Fruit fly (Drosophila melanogaster) whole organism, embryonic: ENCODE results near the gene CG11164.

Experiments used
- Bgb ChIP-seq: fragments of 200-800 bp; sonication (Bioruptor generic); IDR thresholded peaks from 2 replicates; pipeline ENCODE4 v1.3.6; 2022; ENCODE audit warnings: missing biosample characterization, missing genetic modification characterization; ENCODE audit not compliant: partially characterized antibody
- CG10209 ChIP-seq: fragments of 200-800 bp; sonication (Bioruptor generic); optimal IDR thresholded peaks from 3 replicates; lab custom pipeline; 2017; ENCODE audit warnings: missing biosample characterization, mild to moderate bottlenecking, missing genetic modification characterization, missing genetic modification reagents
- CG10267 ChIP-seq: fragments of 200-800 bp; sonication (Bioruptor generic); optimal IDR thresholded peaks from 2 replicates; lab custom pipeline; 2018; ENCODE audit warnings: missing biosample characterization, mild to moderate bottlenecking, missing genetic modification characterization, moderate library complexity
- CG12219 ChIP-seq: fragments of 200-800 bp; sonication (Bioruptor generic); optimal IDR thresholded peaks from 3 replicates; lab custom pipeline; 2018; ENCODE audit warnings: missing biosample characterization, mild to moderate bottlenecking, missing genetic modification characterization
- CG12236 ChIP-seq: fragments of 200-800 bp; sonication (Bioruptor generic); optimal IDR thresholded peaks from 2 replicates; lab custom pipeline; 2016; ENCODE audit warnings: missing biosample characterization, missing genetic modification characterization
- CG12391 ChIP-seq: fragments of 200-800 bp; sonication (Bioruptor generic); optimal IDR thresholded peaks from 3 replicates; lab custom pipeline; 2018; ENCODE audit warnings: missing biosample characterization, mild to moderate bottlenecking, missing genetic modification characterization, moderate library complexity
- CG13424 ChIP-seq: fragments of 200-800 bp; sonication (Bioruptor generic); optimal IDR thresholded peaks from 2 replicates; lab custom pipeline; 2019; ENCODE audit warnings: missing biosample characterization, mild to moderate bottlenecking, missing genetic modification characterization, moderate library complexity
- CG13894 ChIP-seq: fragments of 200-800 bp; sonication (Bioruptor generic); optimal IDR thresholded peaks from 3 replicates; lab custom pipeline; 2018; ENCODE audit warnings: missing biosample characterization, mild to moderate bottlenecking, missing genetic modification characterization, moderate library complexity
- CG15479 ChIP-seq: fragments of 200-800 bp; sonication (Bioruptor generic); optimal IDR thresholded peaks from 3 replicates; lab custom pipeline; 2019; ENCODE audit warnings: missing biosample characterization, mild to moderate bottlenecking, missing genetic modification characterization, moderate library complexity
- CG31441 ChIP-seq: fragments of 200-800 bp; sonication (Bioruptor generic); IDR thresholded peaks from 2 replicates; pipeline ENCODE4 v1.3.6; 2022; ENCODE audit warnings: missing biosample characterization, missing genetic modification characterization
- CG3726 ChIP-seq: fragments of 200-800 bp; sonication (Bioruptor generic); IDR thresholded peaks from 3 replicates; pipeline ENCODE4, ENCODE4 v1.3.6; 2022; ENCODE audit warnings: missing biosample characterization, missing genetic modification characterization
- CG4360 ChIP-seq: fragments of 200-800 bp; sonication (Bioruptor generic); IDR thresholded peaks from 2 replicates; pipeline ENCODE4 v1.3.6; 2022; ENCODE audit warnings: missing biosample characterization, missing genetic modification characterization
- CG4730 ChIP-seq: fragments of 200-800 bp; sonication (Bioruptor generic); IDR thresholded peaks from 2 replicates; pipeline ENCODE4 v1.3.6; 2022; ENCODE audit warnings: missing biosample characterization, missing genetic modification characterization
- CG4854 ChIP-seq: fragments of 200-800 bp; sonication (Bioruptor generic); optimal IDR thresholded peaks from 2 replicates; lab custom pipeline; 2016; ENCODE audit warnings: missing biosample characterization, missing genetic modification characterization, inconsistent platforms
- CG6654 ChIP-seq: fragments of 200-800 bp; sonication (Bioruptor generic); optimal IDR thresholded peaks from 2 replicates; lab custom pipeline; 2017; ENCODE audit warnings: missing biosample characterization, mild to moderate bottlenecking, missing genetic modification characterization
- CG7745 ChIP-seq: fragments of 200-800 bp; sonication (Bioruptor generic); optimal IDR thresholded peaks from 2 replicates; lab custom pipeline; 2018; ENCODE audit warnings: missing biosample characterization, mild to moderate bottlenecking, missing genetic modification characterization, moderate library complexity
- CG8290 ChIP-seq, 3 experiments: fragments of 200-800 bp; sonication (Bioruptor generic); optimal IDR thresholded peaks; 2 replicates each; lab custom pipeline; 2016 to 2019; ENCODE audit warnings: missing biosample characterization in 3 of 3, missing genetic modification characterization in 3 of 3, mild to moderate bottlenecking in 2 of 3, moderate library complexity in 1 of 3
- CG8359 ChIP-seq: fragments of 200-800 bp; sonication (Bioruptor generic); optimal IDR thresholded peaks from 2 replicates; lab custom pipeline; 2017; ENCODE audit warnings: missing biosample characterization, mild to moderate bottlenecking, missing genetic modification characterization, borderline replicate concordance
- CTCF ChIP-seq: fragments of 200-800 bp; sonication (Bioruptor generic); optimal IDR thresholded peaks from 2 replicates; lab custom pipeline; 2017; ENCODE audit warnings: missing biosample characterization, mild to moderate bottlenecking, missing genetic modification characterization, moderate library complexity
- D ChIP-seq, 2 experiments: fragments of 200-800 bp in 1 of 2; fragments of >200 bp in 1 of 2; sonication (Bioruptor generic) in 1 of 2; optimal IDR thresholded peaks; 2 replicates in 1 of 2; 3 replicates in 1 of 2; lab custom pipeline; 2017; ENCODE audit warnings: mild to moderate bottlenecking in 1 of 2, missing biosample characterization in 1 of 2, missing genetic modification characterization in 1 of 2, missing genetic modification reagents in 1 of 2
- Dad ChIP-seq: fragments of 200-800 bp; sonication (Bioruptor generic); optimal IDR thresholded peaks from 3 replicates; lab custom pipeline; 2016; ENCODE audit warnings: missing biosample characterization, missing genetic modification characterization
- Fer1 ChIP-seq: fragments of 200-800 bp; sonication (Bioruptor generic); optimal IDR thresholded peaks from 2 replicates; lab custom pipeline; 2017; ENCODE audit warnings: missing biosample characterization, mild to moderate bottlenecking, missing genetic modification characterization
- HLH4C ChIP-seq: fragments of 200-800 bp; sonication (Bioruptor generic); IDR thresholded peaks from 3 replicates; pipeline ENCODE4 v1.3.6; 2022; ENCODE audit warnings: missing biosample characterization, missing genetic modification characterization; ENCODE audit not compliant: partially characterized antibody
- HLH54F ChIP-seq: fragments of 200-800 bp; sonication (Bioruptor generic); optimal IDR thresholded peaks from 3 replicates; lab custom pipeline; 2016; ENCODE audit warnings: missing biosample characterization, missing genetic modification characterization
- Hr39 ChIP-seq: fragments of >200 bp; optimal IDR thresholded peaks from 2 replicates; lab custom pipeline; 2017
- Lim3 ChIP-seq: fragments of 200-800 bp; sonication (Bioruptor generic); IDR thresholded peaks from 2 replicates; pipeline ENCODE4 v1.3.6; 2022; ENCODE audit warnings: missing biosample characterization, missing genetic modification characterization
- Neu2 ChIP-seq: fragments of 200-800 bp; sonication (Bioruptor generic); optimal IDR thresholded peaks from 3 replicates; lab custom pipeline; 2016; ENCODE audit warnings: missing biosample characterization, missing genetic modification characterization, borderline replicate concordance
- Sry-β ChIP-seq: fragments of 200-800 bp; sonication (Bioruptor generic); optimal IDR thresholded peaks from 2 replicates; lab custom pipeline; 2018; ENCODE audit warnings: missing biosample characterization, mild to moderate bottlenecking, missing genetic modification characterization, moderate library complexity
- Sry-δ ChIP-seq: fragments of 200-800 bp; sonication (Bioruptor generic); optimal IDR thresholded peaks from 2 replicates; lab custom pipeline; 2016; ENCODE audit warnings: missing biosample characterization, missing genetic modification characterization
- ap ChIP-seq: fragments of 200-800 bp; sonication (Bioruptor generic); IDR thresholded peaks from 2 replicates; pipeline ENCODE4 v1.3.6; 2022; ENCODE audit warnings: missing biosample characterization, missing genetic modification characterization
- az2 ChIP-seq: fragments of 200-800 bp; sonication (Bioruptor generic); optimal IDR thresholded peaks from 3 replicates; lab custom pipeline; 2016; ENCODE audit warnings: missing biosample characterization, missing genetic modification characterization
- bbx ChIP-seq: fragments of 200-800 bp; sonication (Bioruptor generic); IDR thresholded peaks from 2 replicates; pipeline ENCODE4 v1.3.6; 2022; ENCODE audit warnings: missing biosample characterization, missing genetic modification characterization; ENCODE audit not compliant: partially characterized antibody
- crol ChIP-seq: fragments of 200-800 bp; sonication (Bioruptor generic); IDR thresholded peaks from 2 replicates; pipeline ENCODE4 v1.3.6; 2022; ENCODE audit warnings: missing biosample characterization, missing genetic modification characterization
- esg ChIP-seq: fragments of 200-800 bp; sonication (Bioruptor generic); conservative IDR thresholded peaks from 2 replicates; pipeline ENCODE4 v1.3.6; 2022; ENCODE audit warnings: missing biosample characterization, missing genetic modification characterization
- gsb ChIP-seq: fragments of 200-800 bp; sonication (Bioruptor generic); IDR thresholded peaks from 2 replicates; pipeline ENCODE4 v1.3.6; 2022; ENCODE audit warnings: missing biosample characterization, missing genetic modification characterization
- ind ChIP-seq: fragments of 200-800 bp; sonication (Bioruptor generic); optimal IDR thresholded peaks from 3 replicates; lab custom pipeline; 2016; ENCODE audit warnings: missing biosample characterization, missing genetic modification characterization
- lilli ChIP-seq: fragments of 200-800 bp; sonication (Bioruptor generic); optimal IDR thresholded peaks from 3 replicates; lab custom pipeline; 2016; ENCODE audit warnings: missing biosample characterization, missing genetic modification characterization
- lmd ChIP-seq: fragments of 200-800 bp; sonication (Bioruptor generic); IDR thresholded peaks from 2 replicates; pipeline ENCODE4 v1.3.6; 2022; ENCODE audit warnings: missing biosample characterization, missing genetic modification characterization
- mirr ChIP-seq: fragments of 200-800 bp; sonication (Bioruptor generic); optimal IDR thresholded peaks from 3 replicates; lab custom pipeline; 2018; ENCODE audit warnings: missing biosample characterization, mild to moderate bottlenecking, missing genetic modification characterization
- phol ChIP-seq: fragments of 200-800 bp; sonication (Bioruptor generic); optimal IDR thresholded peaks from 3 replicates; lab custom pipeline; 2018; ENCODE audit warnings: missing biosample characterization, mild to moderate bottlenecking, missing genetic modification characterization, moderate library complexity
- salm ChIP-seq: fragments of 200-800 bp; sonication (Bioruptor generic); optimal IDR thresholded peaks from 2 replicates; lab custom pipeline; 2018; ENCODE audit warnings: missing biosample characterization, mild to moderate bottlenecking, missing genetic modification characterization
- schlank ChIP-seq: fragments of 200-800 bp; sonication (Bioruptor generic); optimal IDR thresholded peaks from 2 replicates; lab custom pipeline; 2018; ENCODE audit warnings: missing biosample characterization, mild to moderate bottlenecking, missing genetic modification characterization
- scrt ChIP-seq: fragments of 200-800 bp; sonication (Bioruptor generic); optimal IDR thresholded peaks from 2 replicates; lab custom pipeline; 2018; ENCODE audit warnings: missing biosample characterization, mild to moderate bottlenecking, missing genetic modification characterization, moderate library complexity
- stwl ChIP-seq: fragments of 200-800 bp; sonication (Bioruptor generic); optimal IDR thresholded peaks from 3 replicates; lab custom pipeline; 2018; ENCODE audit warnings: missing biosample characterization, mild to moderate bottlenecking, missing genetic modification characterization, moderate library complexity
- trem ChIP-seq: fragments of 200-800 bp; optimal IDR thresholded peaks from 3 replicates; lab custom pipeline; 2019; ENCODE audit warnings: missing biosample characterization, mild to moderate bottlenecking, missing genetic modification characterization, moderate library complexity
- ttk ChIP-seq: fragments of 200-800 bp; sonication (Bioruptor generic); IDR thresholded peaks from 2 replicates; pipeline ENCODE4 v2.1.2; 2022; ENCODE audit warnings: missing biosample characterization, missing genetic modification characterization
- wek ChIP-seq: fragments of 200-800 bp; sonication (Bioruptor generic); optimal IDR thresholded peaks from 3 replicates; lab custom pipeline; 2018; ENCODE audit warnings: missing biosample characterization, mild to moderate bottlenecking, missing genetic modification characterization, moderate library complexity
- zen ChIP-seq: fragments of 200-800 bp; sonication (Bioruptor generic); optimal IDR thresholded peaks from 3 replicates; lab custom pipeline; 2018; ENCODE audit warnings: missing biosample characterization, mild to moderate bottlenecking, missing genetic modification characterization, moderate library complexity

CG11164 gene

dm6 chrX:13639998-13640691 is 27.7 kb upstream of the CG11164 start (continued):
- peak; percentile 96 for TF ChIP-seq schlank (tag; lab: Kevin White, UChicago)
- TF ChIP-seq Dad (GFP tag; lab: Kevin White, UChicago): peak; percentile 98
- TF ChIP-seq Lim3: peak; percentile 97
- TF ChIP-seq CG12236 (GFP tag; lab: Kevin White, UChicago): peak; percentile 99
- TF ChIP-seq CG4730 (GFP tag; lab: Robert Waterston, UW): peak; percentile 99
- TF ChIP-seq az2 (GFP tag; lab: Kevin White, UChicago): peak; percentile 99
- peak; percentile 100 for TF ChIP-seq CG12219 (GFP tag; lab: Kevin White, UChicago)
- peak; percentile 77 for TF ChIP-seq CTCF (GFP tag; lab: Kevin White, UChicago)
- peak; percentile 99 for TF ChIP-seq CG12391
- TF ChIP-seq CG8290 (GFP tag; optimal IDR thresholded peaks at IDR 0.05; lab: Kevin White, UChicago): peak; percentile 98
- peak; percentile 91 to 99 for TF ChIP-seq CG8290 (tag; optimal IDR thresholded peaks at IDR 0.05; lab: Kevin White, UChicago)
- peak; percentile 99 for TF ChIP-seq CG10209
- peak; percentile 98 for TF ChIP-seq phol (tag; lab: Kevin White, UChicago)
- peak; percentile 98 for TF ChIP-seq ap (GFP tag; lab: Robert Waterston, UW)
- TF ChIP-seq Sry-β (GFP tag; lab: Kevin White, UChicago): peak; percentile 72
- peak; percentile 66 for TF ChIP-seq HLH4C (GFP tag; lab: Robert Waterston, UW)
- peak; percentile 95 for TF ChIP-seq zen
- peak; percentile 97 for TF ChIP-seq CG4854
- peak; percentile 98 for TF ChIP-seq gsb (GFP tag; lab: Robert Waterston, UW)
- peak; percentile 99 for TF ChIP-seq ind (GFP tag; lab: Kevin White, UChicago)
- peak; percentile 28 for TF ChIP-seq CG15479
- peak; percentile 98 for TF ChIP-seq HLH54F (GFP tag; lab: Kevin White, UChicago)
- TF ChIP-seq Bgb (GFP tag; lab: Robert Waterston, UW): peak; percentile 66
- TF ChIP-seq Neu2 (GFP tag; lab: Kevin White, UChicago): peak; percentile 95
- peak; percentile 77 for TF ChIP-seq Sry-δ (GFP tag; lab: Kevin White, UChicago)
- peak; percentile 99 for TF ChIP-seq lmd (GFP tag; lab: Robert Waterston, UW)
- TF ChIP-seq CG4360: peak; percentile 88
- TF ChIP-seq ttk: peak; percentile 99
- TF ChIP-seq CG6654 (GFP tag; lab: Kevin White, UChicago): peak; percentile 92
- TF ChIP-seq esg: peak; percentile 98
- TF ChIP-seq lilli (GFP tag; lab: Kevin White, UChicago): peak; percentile 99
- TF ChIP-seq bbx (GFP tag; lab: Robert Waterston, UW): peak; percentile 46; the same call in 1 of the 2 replicates
- peak; percentile 74 for TF ChIP-seq CG7745 (tag; lab: Kevin White, UChicago)
- peak; percentile 98 for TF ChIP-seq CG3726 (GFP tag; lab: Robert Waterston, UW)
- no peak for TF ChIP-seq Hr39 (lab: Kevin White, UChicago)
- peak; percentile 93 for TF ChIP-seq CG8359 (GFP tag; lab: Kevin White, UChicago)
- TF ChIP-seq wek (GFP tag; lab: Kevin White, UChicago): peak; percentile 93
- peak; percentile 96 for TF ChIP-seq scrt (GFP tag; lab: Kevin White, UChicago)
- peak; percentile 52 for TF ChIP-seq stwl (tag; lab: Kevin White, UChicago)
- TF ChIP-seq trem (tag; lab: Kevin White, UChicago): peak; percentile 94
- TF ChIP-seq CG10267 (tag; lab: Kevin White, UChicago): peak; percentile 95
- peak; percentile 99 for TF ChIP-seq CG13424 (tag; lab: Kevin White, UChicago)
- no peak for TF ChIP-seq D (optimal IDR thresholded peaks at IDR 0.05; lab: Kevin White, UChicago)
- peak; percentile 99 for TF ChIP-seq D (GFP tag; optimal IDR thresholded peaks at IDR 0.05; lab: Kevin White, UChicago)
- peak; percentile 96 for TF ChIP-seq CG13894 (tag; lab: Kevin White, UChicago)
- peak; percentile 99 for TF ChIP-seq Fer1
- TF ChIP-seq CG31441 (GFP tag; lab: Robert Waterston, UW): peak; percentile 93
- peak; percentile 79 for TF ChIP-seq crol (GFP tag; lab: Robert Waterston, UW)
- peak; percentile 99 for TF ChIP-seq salm
- peak; percentile 99 for TF ChIP-seq mirr (GFP tag; lab: Kevin White, UChicago)
